Fruit fly (Drosophila melanogaster): ENCODE results near the gene CheA87a.

The CheA87a gene

dm6 chr3R:13366561-13367518, 2.6 kb upstream of the CheA87a start, which contains the start of gene Elp6 (continued):
- TF ChIP-seq Fer2 (tag; optimal IDR thresholded peaks at IDR 0.05), result peak; percentile 25
- TF ChIP-seq odd (GFP tag; optimal IDR thresholded peaks at IDR 0.05), result peak; percentile 57
- no peak for TF ChIP-seq B-H2 (GFP tag; optimal IDR thresholded peaks at IDR 0.05)
- no peak for TF ChIP-seq CG2199 (GFP tag; IDR thresholded peaks at IDR 0.05)
- TF ChIP-seq onecut (GFP tag; IDR thresholded peaks at IDR 0.05), result peak; percentile 37
- no peak for TF ChIP-seq jigr1 (GFP tag; IDR thresholded peaks at IDR 0.05)
- TF ChIP-seq CG14050 (GFP tag; IDR thresholded peaks at IDR 0.05), result peak; percentile 18; the same call in 1 of the 3 replicates
- TF ChIP-seq cas (GFP tag; IDR thresholded peaks at IDR 0.05), result no peak
- TF ChIP-seq CG31441 (GFP tag; IDR thresholded peaks at IDR 0.05), result peak; percentile 75; the same call in 1 of the 2 replicates
- peak; percentile 38 for TF ChIP-seq Max (GFP tag; optimal IDR thresholded peaks at IDR 0.05)
- peak; percentile 38 for TF ChIP-seq Vsx1 (GFP tag; optimal IDR thresholded peaks at IDR 0.05)
- no peak for TF ChIP-seq CG8290 (GFP tag; optimal IDR thresholded peaks at IDR 0.05)
- peak in 1 of 2 experiments; percentile 62 for TF ChIP-seq CG8290 (tag; optimal IDR thresholded peaks at IDR 0.05)
- TF ChIP-seq Optix (GFP tag; IDR thresholded peaks at IDR 0.05), result no peak
- TF ChIP-seq Atf3 (GFP tag; optimal IDR thresholded peaks at IDR 0.05), result no peak
- no peak for TF ChIP-seq mirr (GFP tag; optimal IDR thresholded peaks at IDR 0.05)
- TF ChIP-seq dm (GFP tag; optimal IDR thresholded peaks at IDR 0.05), result peak; percentile 54
- peak; percentile 62 for TF ChIP-seq D19B (GFP tag; optimal IDR thresholded peaks at IDR 0.05)
- no peak for TF ChIP-seq Sin3A (optimal IDR thresholded peaks at IDR 0.05)
- no peak for TF ChIP-seq hbn (GFP tag; IDR thresholded peaks at IDR 0.05; ENCODE audit: partially characterized antibody)
- peak; percentile 76 for TF ChIP-seq dysf (GFP tag; IDR thresholded peaks at IDR 0.05)
- TF ChIP-seq CG11695 (GFP tag; IDR thresholded peaks at IDR 0.05), result peak; percentile 37; the same call in 1 of the 3 replicates
- peak; percentile 45 for TF ChIP-seq CG1647 (GFP tag; optimal IDR thresholded peaks at IDR 0.05)
- TF ChIP-seq croc (GFP tag; conservative IDR thresholded peaks at IDR 0.05), result no peak
- no peak; the same call in 1 of the 2 replicates for TF ChIP-seq CG13287 (GFP tag; IDR thresholded peaks at IDR 0.05; ENCODE audit: partially characterized antibody)
- TF ChIP-seq Sox100B (GFP tag; optimal IDR thresholded peaks at IDR 0.05), result peak; percentile 81
- no peak for TF ChIP-seq zen (tag; optimal IDR thresholded peaks at IDR 0.05)
- TF ChIP-seq kni (GFP tag; optimal IDR thresholded peaks at IDR 0.05), result no peak
- TF ChIP-seq slbo (GFP tag; IDR thresholded peaks at IDR 0.05), result peak; percentile 88
- peak; percentile 45 for TF ChIP-seq CG11398 (GFP tag; optimal IDR thresholded peaks at IDR 0.05)
- TF ChIP-seq D (optimal IDR thresholded peaks at IDR 0.05), result no peak
- no peak for TF ChIP-seq D (GFP tag; optimal IDR thresholded peaks at IDR 0.05)
- no peak for TF ChIP-seq cg (GFP tag; optimal IDR thresholded peaks at IDR 0.05)
- TF ChIP-seq CG4282 (GFP tag; optimal IDR thresholded peaks at IDR 0.05), result no peak
- no peak for TF ChIP-seq CG8089 (GFP tag; optimal IDR thresholded peaks at IDR 0.05)
- no peak for TF ChIP-seq wek (GFP tag; optimal IDR thresholded peaks at IDR 0.05)
- no peak for TF ChIP-seq pros (GFP tag; optimal IDR thresholded peaks at IDR 0.05)
- peak; percentile 75 for TF ChIP-seq CG18476 (GFP tag; optimal IDR thresholded peaks at IDR 0.05)
- TF ChIP-seq grau (tag; optimal IDR thresholded peaks at IDR 0.05), result peak; percentile 71
- peak; percentile 63 for TF ChIP-seq mam (GFP tag; optimal IDR thresholded peaks at IDR 0.05)
- no peak for TF ChIP-seq Mes4 (GFP tag; optimal IDR thresholded peaks at IDR 0.05)
- TF ChIP-seq CG42726 (GFP tag; IDR thresholded peaks at IDR 0.05; ENCODE audit: partially characterized antibody), result no peak
- TF ChIP-seq HmgZ (tag; optimal IDR thresholded peaks at IDR 0.05), result no peak
- TF ChIP-seq sna (GFP tag; IDR thresholded peaks at IDR 0.05; ENCODE audit: partially characterized antibody), result no peak
- TF ChIP-seq CG30431 (GFP tag; optimal IDR thresholded peaks at IDR 0.05), result peak; percentile 4
- TF ChIP-seq YL-1 (GFP tag; optimal IDR thresholded peaks at IDR 0.05), result no peak
- TF ChIP-seq CG30403 (GFP tag; optimal IDR thresholded peaks at IDR 0.05), result peak; percentile 87
- TF ChIP-seq row (GFP tag; IDR thresholded peaks at IDR 0.05), result peak; percentile 62
- TF ChIP-seq CG30020 (tag; optimal IDR thresholded peaks at IDR 0.05), result no peak
- no peak for TF ChIP-seq Hey (tag; optimal IDR thresholded peaks at IDR 0.05)

Measured in whole organism, embryonic.